Worm (Caenorhabditis elegans) whole organism, L1 larva: Measurements from ENCODE around the gene Y11D7A.10.

ENCODE experiments used
- lir-3 ChIP-seq: sonication (generic microtip); optimal IDR thresholded peaks from 2 replicates; lab custom pipeline; 2016; ENCODE audit warnings: mild to moderate bottlenecking, missing genetic modification characterization, moderate library complexity, missing compliant biosample characterization; ENCODE audit not compliant: poor library complexity
- nhr-237 ChIP-seq: fragments of 150-350 bp; optimal IDR thresholded peaks from 2 replicates; lab custom pipeline; 2014; ENCODE audit warnings: missing biosample characterization, missing genetic modification characterization
- snu-23 ChIP-seq: sonication (generic microtip); optimal IDR thresholded peaks from 2 replicates; lab custom pipeline; 2016; ENCODE audit warnings: missing genetic modification characterization, missing compliant biosample characterization
- sptf-1 ChIP-seq: fragments of 150-350 bp; optimal IDR thresholded peaks from 2 replicates; lab custom pipeline; 2014; ENCODE audit warnings: missing biosample characterization, missing genetic modification characterization

DNA sequence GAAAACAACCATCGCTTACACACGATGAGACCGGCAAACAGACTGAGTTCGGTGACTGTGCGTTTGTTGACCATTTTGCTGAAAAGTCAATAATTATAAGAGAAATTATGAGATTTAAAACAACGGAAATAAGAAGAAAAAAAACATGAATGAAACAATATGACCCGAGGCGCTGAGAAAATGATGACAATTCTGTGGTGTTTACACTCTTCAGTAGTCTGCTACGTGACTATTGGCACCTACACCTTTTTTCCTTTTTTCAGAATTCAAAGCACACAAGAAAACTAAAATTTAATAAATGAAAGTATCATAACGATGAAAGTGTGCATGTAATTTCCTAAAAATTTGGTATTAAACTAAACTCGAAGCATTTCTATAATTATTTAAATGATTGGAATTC lies at the start of gene Y11D7A.10:
- TF ChIP-seq sptf-1 (tag; lab: Kevin White, UChicago) (no peak), nhr-237 (tag; lab: Kevin White, UChicago) (no peak), lir-3 (tag; lab: Kevin White, UChicago) (no peak), snu-23 (GFP tag; lab: Kevin White, UChicago) (no peak)
